Worm (Caenorhabditis elegans): Measurements from ENCODE around the gene vgln-1.

ce11 chrII:9868698-9869097 lies 22.2 kb downstream of the vgln-1 start, which contains the start of gene old-1:
- TF ChIP-seq lin-54 (GFP tag; optimal IDR thresholded peaks at IDR 0.05), result no peak
- TF ChIP-seq chd-7 (tag; optimal IDR thresholded peaks at IDR 0.05), result no peak
- TF ChIP-seq B0035.1 (tag; optimal IDR thresholded peaks at IDR 0.05), result no peak
- TF ChIP-seq xnd-1 (tag; optimal IDR thresholded peaks at IDR 0.05), result no peak
- TF ChIP-seq unc-62 (GFP tag; optimal IDR thresholded peaks at IDR 0.05), result no peak
- TF ChIP-seq madf-3 (GFP tag; IDR thresholded peaks at IDR 0.05), result no peak
- no peak for TF ChIP-seq mes-4 (tag; optimal IDR thresholded peaks at IDR 0.05)
- TF ChIP-seq ceh-100 (GFP tag; IDR thresholded peaks at IDR 0.05), result no peak

Data from whole organism, young adult.